Fruit fly (Drosophila melanogaster): Measurements from ENCODE around the gene CG5781.

- no peak for TF ChIP-seq CG8478 (optimal IDR thresholded peaks at IDR 0.05)
- TF ChIP-seq CTCF (optimal IDR thresholded peaks at IDR 0.05) = no peak
Measured at dm6 chr2L:12656865-12657264, 40.3 kb downstream of the CG5781 start, which contains the start of gene pdm2.
